Worm (Caenorhabditis elegans) whole organism, late embryonic: ENCODE data around the gene cft-1.

Experiments
- C38D4.7 ChIP-seq: fragments of 200-800 bp; sonication (Bioruptor generic); optimal IDR thresholded peaks from 2 replicates; lab custom pipeline; 2018; ENCODE audit warnings: mild to moderate bottlenecking, missing genetic modification characterization, moderate library complexity, missing compliant biosample characterization
- K02D7.2 ChIP-seq: sonication (generic microtip); optimal IDR thresholded peaks from 2 replicates; lab custom pipeline; 2017; ENCODE audit warnings: mild to moderate bottlenecking, missing genetic modification characterization, missing compliant biosample characterization
- ahr-1 ChIP-seq: sonication (generic microtip); optimal IDR thresholded peaks from 2 replicates; lab custom pipeline; 2016; ENCODE audit warnings: missing genetic modification characterization, missing compliant biosample characterization
- ceh-48 ChIP-seq: sonication (generic microtip); optimal IDR thresholded peaks from 2 replicates; lab custom pipeline; 2016; ENCODE audit warnings: missing genetic modification characterization, inconsistent platforms, missing compliant biosample characterization
- dmd-4 ChIP-seq: sonication (generic microtip); optimal IDR thresholded peaks from 2 replicates; lab custom pipeline; 2016; ENCODE audit warnings: borderline replicate concordance, missing genetic modification characterization, missing compliant biosample characterization
- fkh-10 ChIP-seq: fragments of 150-350 bp; optimal IDR thresholded peaks from 2 replicates; lab custom pipeline; 2014; ENCODE audit warnings: missing biosample characterization, missing genetic modification reagents, missing genetic modification characterization
- lin-11 ChIP-seq: fragments of 200-800 bp; sonication (Bioruptor generic); optimal IDR thresholded peaks from 2 replicates; lab custom pipeline; 2018; ENCODE audit warnings: mild to moderate bottlenecking, missing genetic modification characterization, missing compliant biosample characterization
- nfya-1 ChIP-seq: sonication (generic microtip); optimal IDR thresholded peaks from 2 replicates; lab custom pipeline; 2017; ENCODE audit warnings: missing genetic modification characterization, mild to moderate bottlenecking, missing compliant biosample characterization, antibody characterized with exemption, moderate library complexity
- nhr-11 ChIP-seq: fragments of 150-350 bp; optimal IDR thresholded peaks from 2 replicates; lab custom pipeline; 2014; ENCODE audit warnings: missing biosample characterization, missing genetic modification characterization
- npax-4 ChIP-seq: sonication (generic microtip); optimal IDR thresholded peaks from 2 replicates; lab custom pipeline; 2016; ENCODE audit warnings: missing genetic modification characterization, missing compliant biosample characterization
- pha-4 ChIP-seq: fragments of 150-350 bp; optimal IDR thresholded peaks from 2 replicates; lab custom pipeline; 2018; ENCODE audit warnings: missing biosample characterization, missing genetic modification reagents, missing genetic modification characterization
- sox-4 ChIP-seq: sonication (generic microtip); optimal IDR thresholded peaks from 2 replicates; lab custom pipeline; 2017; ENCODE audit warnings: mild to moderate bottlenecking, missing genetic modification characterization, inconsistent platforms, missing compliant biosample characterization
- unc-3 ChIP-seq, 2 experiments: fragments of 200-800 bp in 1 of 2; sonication (Bioruptor generic) in 1 of 2; sonication (generic microtip) in 1 of 2; conservative IDR thresholded peaks in 1 of 2; optimal IDR thresholded peaks in 1 of 2; 2 replicates each; pipeline versions ENCODE4 v1.3.6 to Lab custom; 2016 to 2022; ENCODE audit warnings: missing compliant biosample characterization in 2 of 2, missing genetic modification characterization in 2 of 2, missing genetic modification reagents in 1 of 2

DNA sequence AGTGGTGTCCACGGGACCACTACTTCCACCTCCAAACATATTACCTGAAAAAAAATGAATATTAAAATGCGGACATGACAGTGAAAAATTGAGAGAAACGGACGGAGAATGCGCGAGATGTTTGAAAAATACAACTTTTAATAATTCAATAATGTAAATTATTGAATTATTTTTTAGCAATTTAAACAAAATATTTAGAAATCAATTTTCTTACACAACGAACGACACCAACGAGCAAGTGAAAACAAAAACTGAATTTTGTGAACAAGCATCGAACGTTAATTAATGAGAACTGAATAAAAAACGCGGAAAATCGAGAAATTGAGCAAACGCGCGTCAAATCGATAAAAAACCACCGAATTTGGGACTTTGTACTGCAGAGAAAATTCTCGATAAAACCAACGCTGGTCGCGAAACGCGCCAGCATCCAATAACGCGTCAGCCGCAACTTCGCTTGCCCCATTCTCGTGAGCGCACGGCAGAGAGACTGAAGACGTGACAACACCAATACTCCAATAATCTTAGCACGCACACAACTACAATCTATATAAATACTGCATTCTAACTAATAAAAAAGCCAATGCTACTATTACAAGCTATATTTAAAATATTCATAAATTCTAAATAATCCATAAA, 33.7 kb upstream of the cft-1 start, which contains the start of the genes dnj-19 and nhr-47:
- peak; percentile 88 for TF ChIP-seq ceh-48 (tag; lab: Kevin White, UChicago)
- peak; percentile 54; the same call in 1 of the 2 replicates for TF ChIP-seq unc-3 (GFP tag; conservative IDR thresholded peaks at IDR 0.05; lab: Robert Waterston, UW)
- TF ChIP-seq unc-3 (tag; optimal IDR thresholded peaks at IDR 0.05; lab: Kevin White, UChicago) = no peak
- no peak for TF ChIP-seq lin-11 (tag; lab: Kevin White, UChicago)
- no peak for TF ChIP-seq ahr-1
- no peak for TF ChIP-seq pha-4
- no peak for TF ChIP-seq fkh-10 (GFP tag; lab: Kevin White, UChicago)
- no peak for TF ChIP-seq npax-4 (tag; lab: Kevin White, UChicago)
- TF ChIP-seq K02D7.2 (tag; lab: Kevin White, UChicago) = no peak
- no peak for TF ChIP-seq dmd-4
- peak; percentile 76 for TF ChIP-seq nfya-1
- peak; percentile 16 for TF ChIP-seq sox-4 (tag; lab: Kevin White, UChicago)
- TF ChIP-seq C38D4.7 (GFP tag; lab: Kevin White, UChicago) = peak; percentile 46
- TF ChIP-seq nhr-11 (tag; lab: Kevin White, UChicago) = no peak
